Worm (Caenorhabditis elegans): ENCODE data around the gene C33C12.7.

C33C12.7 gene

ce11 chrII:2195541-2195940, 20.3 kb upstream of the C33C12.7 start:
- TF ChIP-seq snpc-4 (GFP tag; optimal IDR thresholded peaks at IDR 0.05) (no peak), snpc-4 (tag; optimal IDR thresholded peaks at IDR 0.05) (no peak), pha-4 (tag; optimal IDR thresholded peaks at IDR 0.05) (no peak), ceh-91 (GFP tag; IDR thresholded peaks at IDR 0.05) (no peak), nhr-90 (tag; optimal IDR thresholded peaks at IDR 0.05) (no peak), cebp-1 (GFP tag; IDR thresholded peaks at IDR 0.05) (no peak), cebp-1 (tag; optimal IDR thresholded peaks at IDR 0.05) (peak; percentile 17), attf-3 (GFP tag; conservative IDR thresholded peaks at IDR 0.05) (no peak), madf-3 (GFP tag; IDR thresholded peaks at IDR 0.05) (no peak), T26A5.8 (tag; optimal IDR thresholded peaks at IDR 0.05) (no peak), dox-1 (GFP tag; IDR thresholded peaks at IDR 0.05) (no peak), ceh-27 (GFP tag; optimal IDR thresholded peaks at IDR 0.05) (peak; percentile 28), hmg-1.2 (GFP tag; IDR thresholded peaks at IDR 0.05) (peak; percentile 18; the same call in 1 of the 2 replicates), Y56A3A.18 (GFP tag; IDR thresholded peaks at IDR 0.05) (no peak), sea-2 (GFP tag; IDR thresholded peaks at IDR 0.05) (no peak), C17E4.6 (GFP tag; IDR thresholded peaks at IDR 0.05) (no peak), F57A8.1 (GFP tag; optimal IDR thresholded peaks at IDR 0.05) (no peak), nhr-179 (tag; optimal IDR thresholded peaks at IDR 0.05) (no peak)

- TF ChIP-seq akir-1 (GFP tag; optimal IDR thresholded peaks at IDR 0.05) (no peak), madf-10 (tag; optimal IDR thresholded peaks at IDR 0.05) (no peak), madf-3 (GFP tag; IDR thresholded peaks at IDR 0.05) (no peak), sptf-2 (GFP tag; optimal IDR thresholded peaks at IDR 0.05) (no peak), rec-8 (tag; optimal IDR thresholded peaks at IDR 0.05) (no peak), Y67H2A.10 (GFP tag; conservative IDR thresholded peaks at IDR 0.05) (no peak), lsy-27 (tag; optimal IDR thresholded peaks at IDR 0.05; ENCODE audit: borderline replicate concordance, insufficient read depth) (no peak), dox-1 (GFP tag; IDR thresholded peaks at IDR 0.05) (no peak), sea-2 (GFP tag; IDR thresholded peaks at IDR 0.05) (no peak), ztf-25 (GFP tag; IDR thresholded peaks at IDR 0.05) (no peak), xnd-1 (tag; optimal IDR thresholded peaks at IDR 0.05) (no peak), let-526 (GFP tag; IDR thresholded peaks at IDR 0.05) (no peak), K12H6.12 (tag; optimal IDR thresholded peaks at IDR 0.05) (no peak), atf-7 (tag; optimal IDR thresholded peaks at IDR 0.05) (no peak)
Observed at ce11 chrII:2192267-2192666, 17.0 kb upstream of the C33C12.7 start.

ce11 chrII:2191383-2191782, 16.1 kb upstream of the C33C12.7 start:
- TF ChIP-seq mes-4 (tag; optimal IDR thresholded peaks at IDR 0.05): no peak

- TF ChIP-seq F49E8.2 (tag; optimal IDR thresholded peaks at IDR 0.05; ENCODE audit: insufficient read depth) (no peak), ceh-91 (GFP tag; IDR thresholded peaks at IDR 0.05) (no peak), sptf-2 (GFP tag; optimal IDR thresholded peaks at IDR 0.05) (no peak), ztf-25 (GFP tag; IDR thresholded peaks at IDR 0.05) (no peak), gei-17 (GFP tag; optimal IDR thresholded peaks at IDR 0.05) (no peak), hmg-1.2 (GFP tag; IDR thresholded peaks at IDR 0.05) (no peak), fkh-3 (tag; optimal IDR thresholded peaks at IDR 0.05) (no peak), tbp1 (GFP tag; optimal IDR thresholded peaks at IDR 0.05) (no peak), F10E7.11 (tag; optimal IDR thresholded peaks at IDR 0.05) (no peak), B0261.1 (tag; optimal IDR thresholded peaks at IDR 0.05) (no peak), F37B4.10 (GFP tag; IDR thresholded peaks at IDR 0.05) (no peak), ztf-26 (tag; optimal IDR thresholded peaks at IDR 0.05) (no peak), Y53G8AR.9 (GFP tag; conservative IDR thresholded peaks at IDR 0.05) (no peak), nhr-179 (tag; optimal IDR thresholded peaks at IDR 0.05) (no peak), snpc-3.4 (tag; optimal IDR thresholded peaks at IDR 0.05) (no peak), egl-44 (GFP tag; IDR thresholded peaks at IDR 0.05) (no peak), chd-7 (tag; optimal IDR thresholded peaks at IDR 0.05) (no peak)
Observed at ce11 chrII:2190522-2190921, 15.3 kb upstream of the C33C12.7 start.
